Worm (Caenorhabditis elegans): ENCODE data around the gene bus-12.
A peak's percentile ranks its signal among the peaks of the same experiment; 100 is the strongest.

DNA sequence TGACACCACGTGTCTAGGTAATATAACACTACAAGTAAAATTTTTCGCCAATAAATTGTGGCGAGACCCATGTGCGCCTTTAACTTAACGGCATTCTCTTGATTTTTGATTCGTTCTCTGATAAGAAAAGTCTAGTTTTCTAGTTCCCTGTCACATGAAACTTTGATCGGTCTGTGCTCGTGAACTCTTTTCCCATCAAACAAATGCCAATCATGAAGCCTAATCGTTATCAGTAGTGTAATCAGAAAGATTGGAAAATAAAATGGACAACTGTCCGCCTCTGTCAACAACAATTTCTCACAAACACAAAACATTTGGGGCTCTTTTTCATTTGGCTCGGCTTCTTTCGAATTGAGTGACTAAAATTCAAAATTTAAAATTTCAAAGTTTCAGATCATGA lies 2.1 kb upstream of the bus-12 start, which contains the start of gene ttr-45:
- TF ChIP-seq ama-1 (optimal IDR thresholded peaks at IDR 0.05) (no peak), ceh-82 (tag; optimal IDR thresholded peaks at IDR 0.05) (no peak), snpc-4 (tag; optimal IDR thresholded peaks at IDR 0.05) (no peak), unc-62 (GFP tag; optimal IDR thresholded peaks at IDR 0.05) (no peak), egl-27 (tag; optimal IDR thresholded peaks at IDR 0.05) (no peak), lsy-12 (tag; optimal IDR thresholded peaks at IDR 0.05) (no peak), lin-15B (tag; optimal IDR thresholded peaks at IDR 0.05) (no peak), ZK546.5 (tag; optimal IDR thresholded peaks at IDR 0.05) (no peak), pqm-1 (tag; optimal IDR thresholded peaks at IDR 0.05) (peak; percentile 92), ztf-11 (tag; optimal IDR thresholded peaks at IDR 0.05) (no peak), aly-2 (tag; optimal IDR thresholded peaks at IDR 0.05) (no peak)

Measured in whole organism, L3 larva.